Fruit fly (Drosophila melanogaster) whole organism, embryonic: ENCODE measurements around the gene Cnep1r2.
A peak's percentile ranks its signal among the peaks of the same experiment; 100 is the strongest.

Source experiments
- Aef1 ChIP-seq: fragments of 200-800 bp; sonication (Bioruptor generic); IDR thresholded peaks from 3 replicates; pipeline ENCODE4 v1.3.6; 2022; ENCODE audit warnings: missing biosample characterization, missing genetic modification characterization
- Atf6 ChIP-seq: fragments of 200-800 bp; sonication (Bioruptor generic); IDR thresholded peaks from 2 replicates; pipeline ENCODE4 v1.3.6; 2022; ENCODE audit warnings: missing biosample characterization, missing genetic modification characterization
- CG10147 ChIP-seq: fragments of 200-800 bp; sonication (Bioruptor generic); optimal IDR thresholded peaks from 2 replicates; lab custom pipeline; 2019; ENCODE audit warnings: missing biosample characterization, mild to moderate bottlenecking, missing genetic modification characterization, moderate library complexity
- CG10267 ChIP-seq: fragments of 200-800 bp; sonication (Bioruptor generic); optimal IDR thresholded peaks from 2 replicates; lab custom pipeline; 2018; ENCODE audit warnings: missing biosample characterization, mild to moderate bottlenecking, missing genetic modification characterization, moderate library complexity
- CG11093 ChIP-seq: fragments of 200-800 bp; sonication (Bioruptor generic); IDR thresholded peaks from 3 replicates; pipeline ENCODE4 v1.3.6; 2022; ENCODE audit warnings: missing biosample characterization, missing genetic modification characterization
- CG15073 ChIP-seq: fragments of 200-800 bp; sonication (Bioruptor generic); optimal IDR thresholded peaks from 2 replicates; lab custom pipeline; 2016; ENCODE audit warnings: missing biosample characterization, missing genetic modification characterization
- CG1529 ChIP-seq: fragments of 200-800 bp; sonication (Bioruptor generic); optimal IDR thresholded peaks from 3 replicates; lab custom pipeline; 2018; ENCODE audit warnings: missing biosample characterization, missing genetic modification characterization
- CG15514 ChIP-seq: fragments of 200-800 bp; sonication (Bioruptor generic); optimal IDR thresholded peaks from 3 replicates; lab custom pipeline; 2017; ENCODE audit warnings: missing biosample characterization, missing genetic modification characterization, mild to moderate bottlenecking, moderate library complexity, missing genetic modification reagents
- CG1647 ChIP-seq: fragments of 200-800 bp; sonication (Bioruptor generic); optimal IDR thresholded peaks from 3 replicates; lab custom pipeline; 2016; ENCODE audit warnings: missing biosample characterization, missing genetic modification characterization
- CG17359 ChIP-seq: fragments of 200-800 bp; sonication (Bioruptor generic); optimal IDR thresholded peaks from 3 replicates; lab custom pipeline; 2018; ENCODE audit warnings: missing biosample characterization, mild to moderate bottlenecking, missing genetic modification characterization, moderate library complexity
- CG1832 ChIP-seq: fragments of 200-800 bp; sonication (Bioruptor generic); optimal IDR thresholded peaks from 2 replicates; lab custom pipeline; 2017; ENCODE audit warnings: missing biosample characterization, mild to moderate bottlenecking, missing genetic modification characterization, inconsistent platforms
- CG2116 ChIP-seq: fragments of 200-800 bp; sonication (Bioruptor generic); optimal IDR thresholded peaks from 3 replicates; lab custom pipeline; 2018; ENCODE audit warnings: missing biosample characterization, mild to moderate bottlenecking, missing genetic modification characterization
- CG2202 ChIP-seq: fragments of 200-800 bp; sonication (Bioruptor generic); optimal IDR thresholded peaks from 2 replicates; lab custom pipeline; 2018; ENCODE audit warnings: missing biosample characterization, mild to moderate bottlenecking, missing genetic modification characterization
- CG33557 ChIP-seq: fragments of 200-800 bp; sonication (Bioruptor generic); optimal IDR thresholded peaks from 2 replicates; lab custom pipeline; 2019; ENCODE audit warnings: missing biosample characterization, mild to moderate bottlenecking, missing genetic modification characterization, moderate library complexity
- CG42726 ChIP-seq: fragments of 200-800 bp; sonication (Bioruptor generic); IDR thresholded peaks from 2 replicates; pipeline ENCODE4 v1.3.6; 2022; ENCODE audit warnings: missing biosample characterization, missing genetic modification characterization; ENCODE audit not compliant: partially characterized antibody
- CG6654 ChIP-seq: fragments of 200-800 bp; sonication (Bioruptor generic); optimal IDR thresholded peaks from 2 replicates; lab custom pipeline; 2017; ENCODE audit warnings: missing biosample characterization, mild to moderate bottlenecking, missing genetic modification characterization
- CG7357 ChIP-seq: fragments of 200-800 bp; sonication (Bioruptor generic); IDR thresholded peaks from 3 replicates; pipeline ENCODE4 v1.3.6; 2022; ENCODE audit warnings: missing biosample characterization, missing genetic modification characterization
- CG8924 ChIP-seq: fragments of 200-800 bp; optimal IDR thresholded peaks from 3 replicates; lab custom pipeline; 2019; ENCODE audit warnings: missing biosample characterization, mild to moderate bottlenecking, missing genetic modification characterization, moderate library complexity
- CG9727 ChIP-seq: fragments of 200-800 bp; sonication (Bioruptor generic); optimal IDR thresholded peaks from 3 replicates; lab custom pipeline; 2017; ENCODE audit warnings: missing biosample characterization, mild to moderate bottlenecking, missing genetic modification characterization
- Dref ChIP-seq: fragments of 200-800 bp; sonication (Bioruptor generic); IDR thresholded peaks from 2 replicates; pipeline ENCODE4 v1.3.6; 2022; ENCODE audit warnings: missing biosample characterization, missing genetic modification characterization
- E2f1 ChIP-seq: fragments of 200-800 bp; sonication (Bioruptor generic); IDR thresholded peaks from 2 replicates; pipeline ENCODE4 v1.3.6; 2022; ENCODE audit warnings: missing biosample characterization, missing genetic modification characterization
- HmgD ChIP-seq: fragments of 200-800 bp; sonication (Bioruptor generic); optimal IDR thresholded peaks from 3 replicates; lab custom pipeline; 2016; ENCODE audit warnings: missing biosample characterization, missing genetic modification characterization
- HmgZ ChIP-seq: fragments of 200-800 bp; sonication (Bioruptor generic); optimal IDR thresholded peaks from 2 replicates; lab custom pipeline; 2018; ENCODE audit warnings: missing biosample characterization, mild to moderate bottlenecking, missing genetic modification characterization
- Hr39 ChIP-seq: fragments of >200 bp; optimal IDR thresholded peaks from 2 replicates; lab custom pipeline; 2017
- Lpt ChIP-seq: fragments of >200 bp; optimal IDR thresholded peaks from 2 replicates; lab custom pipeline; 2018; ENCODE audit warnings: missing biosample characterization, missing genetic modification characterization
- NC2β ChIP-seq: fragments of 200-800 bp; sonication (Bioruptor generic); optimal IDR thresholded peaks from 2 replicates; lab custom pipeline; 2016; ENCODE audit warnings: missing biosample characterization, missing genetic modification characterization
- Neu2 ChIP-seq: fragments of 200-800 bp; sonication (Bioruptor generic); optimal IDR thresholded peaks from 3 replicates; lab custom pipeline; 2016; ENCODE audit warnings: missing biosample characterization, missing genetic modification characterization, borderline replicate concordance
- Scr ChIP-seq: fragments of 200-800 bp; sonication (Bioruptor generic); IDR thresholded peaks from 2 replicates; pipeline ENCODE4 v1.3.6; 2022; ENCODE audit warnings: missing biosample characterization, missing genetic modification characterization; ENCODE audit not compliant: partially characterized antibody
- Taf1 ChIP-seq: fragments of 200-800 bp; sonication (Bioruptor generic); IDR thresholded peaks from 2 replicates; pipeline ENCODE4 v1.3.6; 2022; ENCODE audit warnings: missing biosample characterization, missing genetic modification characterization
- Xrp1 ChIP-seq: fragments of 200-800 bp; sonication (Bioruptor generic); IDR thresholded peaks from 2 replicates; pipeline ENCODE4 v1.3.6; 2022; ENCODE audit warnings: missing biosample characterization, missing genetic modification characterization
- ab ChIP-seq: fragments of 200-800 bp; sonication (Bioruptor generic); optimal IDR thresholded peaks from 2 replicates; lab custom pipeline; 2016; ENCODE audit warnings: missing biosample characterization, missing genetic modification characterization
- ac ChIP-seq: fragments of 200-800 bp; sonication (Bioruptor generic); optimal IDR thresholded peaks from 3 replicates; lab custom pipeline; 2017; ENCODE audit warnings: missing biosample characterization, mild to moderate bottlenecking, missing genetic modification characterization
- ash1 ChIP-seq: fragments of 200-800 bp; sonication (Bioruptor generic); optimal IDR thresholded peaks from 2 replicates; lab custom pipeline; 2018; ENCODE audit warnings: missing biosample characterization, mild to moderate bottlenecking, missing genetic modification characterization
- bcd ChIP-seq: fragments of 200-800 bp; sonication (Bioruptor generic); optimal IDR thresholded peaks from 2 replicates; lab custom pipeline; 2017; ENCODE audit warnings: missing biosample characterization, mild to moderate bottlenecking, missing genetic modification characterization
- chinmo ChIP-seq: fragments of 200-800 bp; sonication (Bioruptor generic); IDR thresholded peaks from 4 replicates; pipeline ENCODE4 v1.3.6; 2022; ENCODE audit warnings: missing biosample characterization, missing genetic modification characterization; ENCODE audit not compliant: partially characterized antibody
- crp ChIP-seq, 2 experiments: fragments of 200-800 bp; sonication (Bioruptor generic); optimal IDR thresholded peaks; 2 replicates in 1 of 2; 3 replicates in 1 of 2; lab custom pipeline; 2017; ENCODE audit warnings: missing biosample characterization in 2 of 2, missing genetic modification characterization in 2 of 2, mild to moderate bottlenecking in 1 of 2, moderate library complexity in 1 of 2
- dan ChIP-seq: fragments of 200-800 bp; sonication (Bioruptor generic); IDR thresholded peaks from 2 replicates; pipeline ENCODE4 v1.3.6; 2022; ENCODE audit warnings: missing biosample characterization, missing genetic modification characterization
- dmrt11E ChIP-seq: fragments of 200-800 bp; sonication (Bioruptor generic); optimal IDR thresholded peaks from 3 replicates; lab custom pipeline; 2018; ENCODE audit warnings: missing biosample characterization, mild to moderate bottlenecking, missing genetic modification characterization, moderate library complexity
- dmrt99B ChIP-seq: fragments of 200-800 bp; sonication (Bioruptor generic); optimal IDR thresholded peaks from 2 replicates; lab custom pipeline; 2018; ENCODE audit warnings: missing biosample characterization, mild to moderate bottlenecking, missing genetic modification characterization, moderate library complexity
- fd102C ChIP-seq: fragments of 200-800 bp; sonication (Bioruptor generic); optimal IDR thresholded peaks from 2 replicates; lab custom pipeline; 2018; ENCODE audit warnings: missing biosample characterization, mild to moderate bottlenecking, missing genetic modification characterization, moderate library complexity
- gsb-n ChIP-seq: fragments of 200-800 bp; sonication (Bioruptor generic); optimal IDR thresholded peaks from 3 replicates; lab custom pipeline; 2018; ENCODE audit warnings: missing biosample characterization, mild to moderate bottlenecking, missing genetic modification characterization
- inv ChIP-seq: fragments of 200-800 bp; sonication (Bioruptor generic); IDR thresholded peaks from 2 replicates; pipeline ENCODE4 v1.3.6; 2022; ENCODE audit warnings: missing biosample characterization, missing genetic modification characterization; ENCODE audit not compliant: partially characterized antibody
- jing ChIP-seq: fragments of 200-800 bp; sonication (Bioruptor generic); optimal IDR thresholded peaks from 2 replicates; lab custom pipeline; 2018; ENCODE audit warnings: missing biosample characterization, mild to moderate bottlenecking, missing genetic modification characterization
- kah ChIP-seq: fragments of 200-800 bp; sonication (Bioruptor generic); optimal IDR thresholded peaks from 2 replicates; lab custom pipeline; 2018; ENCODE audit warnings: missing biosample characterization, mild to moderate bottlenecking, missing genetic modification characterization
- pan ChIP-seq, 4 experiments: fragments of >200 bp in 3 of 4; fragments of 200-800 bp in 1 of 4; sonication (Bioruptor generic) in 1 of 4; optimal IDR thresholded peaks in 3 of 4; IDR thresholded peaks in 1 of 4; 2 replicates each; pipeline versions ENCODE4 v1.3.6 to Lab custom; 2017 to 2022; ENCODE audit warnings: missing biosample characterization in 2 of 4, missing genetic modification characterization in 2 of 4, mixed read lengths in 1 of 4
- seq ChIP-seq: fragments of 200-800 bp; sonication (Bioruptor generic); IDR thresholded peaks from 2 replicates; pipeline ENCODE4 v1.3.6; 2022; ENCODE audit warnings: missing biosample characterization, missing genetic modification characterization
- sqz ChIP-seq: fragments of 200-800 bp; sonication (Bioruptor generic); optimal IDR thresholded peaks from 3 replicates; lab custom pipeline; 2018; ENCODE audit warnings: missing biosample characterization, mild to moderate bottlenecking, missing genetic modification characterization
- tio ChIP-seq: fragments of 200-800 bp; sonication (Bioruptor generic); optimal IDR thresholded peaks from 2 replicates; lab custom pipeline; 2017; ENCODE audit warnings: missing biosample characterization, missing genetic modification characterization, inconsistent platforms
- usp ChIP-seq: fragments of >200 bp; optimal IDR thresholded peaks from 2 replicates; lab custom pipeline; 2017; ENCODE audit warnings: missing biosample characterization, missing genetic modification characterization

The Cnep1r2 gene

dm6 chr3L:10678545-10679067 lies 40.7 kb downstream of the Cnep1r2 start (continued):
- TF ChIP-seq CG1647 (GFP tag; lab: Kevin White, UChicago): peak; percentile 74
- TF ChIP-seq CG9727 (GFP tag; lab: Kevin White, UChicago): peak; percentile 98
- TF ChIP-seq Taf1: peak; percentile 74; the same call in 1 of the 2 replicates
- TF ChIP-seq ab (GFP tag; lab: Kevin White, UChicago): no peak
- peak; percentile 87 for TF ChIP-seq CG15514 (GFP tag; lab: Kevin White, UChicago)
- TF ChIP-seq crp (GFP tag; optimal IDR thresholded peaks at IDR 0.05; lab: Kevin White, UChicago): peak in 1 of 2 experiments; percentile 63
- peak; percentile 92 for TF ChIP-seq CG10267 (tag; lab: Kevin White, UChicago)
- peak; percentile 96 for TF ChIP-seq seq (GFP tag; lab: Robert Waterston, UW)
- TF ChIP-seq bcd (GFP tag; lab: Kevin White, UChicago): peak; percentile 96
- peak; percentile 97 for TF ChIP-seq Xrp1 (GFP tag; lab: Robert Waterston, UW)
- peak; percentile 92 for TF ChIP-seq CG7357 (GFP tag; lab: Robert Waterston, UW)
- TF ChIP-seq dmrt11E: peak; percentile 92
- TF ChIP-seq Lpt (GFP tag; lab: Kevin White, UChicago): no peak
- TF ChIP-seq Atf6 (GFP tag; lab: Robert Waterston, UW): peak; percentile 96
- TF ChIP-seq CG17359 (tag; lab: Kevin White, UChicago): peak; percentile 94
- peak; percentile 72 for TF ChIP-seq CG2116 (GFP tag; lab: Kevin White, UChicago)
- TF ChIP-seq pan (optimal IDR thresholded peaks at IDR 0.05; lab: Kevin White, UChicago): no peak
- TF ChIP-seq pan (GFP tag; optimal IDR thresholded peaks at IDR 0.05 in 1 of 2, IDR thresholded peaks at IDR 0.05 in 1 of 2): peak in 1 of 2 experiments; percentile 94
- TF ChIP-seq fd102C: peak; percentile 76
- peak; percentile 90 for TF ChIP-seq Aef1 (GFP tag; lab: Robert Waterston, UW)
- peak; percentile 91 for TF ChIP-seq CG1529 (GFP tag; lab: Kevin White, UChicago)
- no peak for TF ChIP-seq Dref (GFP tag; lab: Robert Waterston, UW)
- peak; percentile 92 for TF ChIP-seq CG11093 (GFP tag; lab: Robert Waterston, UW)
- no peak for TF ChIP-seq usp (GFP tag; lab: Kevin White, UChicago)
- TF ChIP-seq CG42726 (GFP tag; lab: Robert Waterston, UW): no peak
- TF ChIP-seq CG8924 (tag; lab: Kevin White, UChicago): peak; percentile 98
- peak; percentile 91 for TF ChIP-seq CG33557
- peak; percentile 94 for TF ChIP-seq HmgZ (tag; lab: Kevin White, UChicago)
- peak; percentile 40 for TF ChIP-seq Neu2
- peak; percentile 83 for TF ChIP-seq kah (GFP tag; lab: Kevin White, UChicago)
- peak; percentile 97 for TF ChIP-seq gsb-n
- peak; percentile 77 for TF ChIP-seq jing (GFP tag; lab: Kevin White, UChicago)
- peak; percentile 94 for TF ChIP-seq E2f1 (GFP tag; lab: Robert Waterston, UW)
- TF ChIP-seq CG1832 (GFP tag; lab: Kevin White, UChicago): no peak
- 0 out of 2 replicates have a peak, but pooled peaks have one; percentile 13 for TF ChIP-seq Scr
- TF ChIP-seq sqz: peak; percentile 88
- TF ChIP-seq CG2202 (tag; lab: Kevin White, UChicago): peak; percentile 83
- peak; percentile 82 for TF ChIP-seq NC2β
- TF ChIP-seq dan: no peak; the same call in 1 of the 2 replicates
- no peak for TF ChIP-seq Hr39
- peak; percentile 71 for TF ChIP-seq ac (GFP tag; lab: Kevin White, UChicago)
- TF ChIP-seq dmrt99B (tag; lab: Kevin White, UChicago): peak; percentile 99
- TF ChIP-seq CG10147: peak; percentile 87
- peak; percentile 57 for TF ChIP-seq CG15073 (GFP tag; lab: Kevin White, UChicago)
- TF ChIP-seq inv: no peak
- peak; percentile 80 for TF ChIP-seq CG6654 (GFP tag; lab: Kevin White, UChicago)
- TF ChIP-seq tio: peak; percentile 92
- no peak for TF ChIP-seq ash1 (GFP tag; lab: Kevin White, UChicago)
- peak; percentile 93 for TF ChIP-seq chinmo (GFP tag; lab: Robert Waterston, UW)
- peak; percentile 60 for TF ChIP-seq HmgD (GFP tag; lab: Kevin White, UChicago)
